Worm (Caenorhabditis elegans): ENCODE measurements around the gene prmt-5.

DNA sequence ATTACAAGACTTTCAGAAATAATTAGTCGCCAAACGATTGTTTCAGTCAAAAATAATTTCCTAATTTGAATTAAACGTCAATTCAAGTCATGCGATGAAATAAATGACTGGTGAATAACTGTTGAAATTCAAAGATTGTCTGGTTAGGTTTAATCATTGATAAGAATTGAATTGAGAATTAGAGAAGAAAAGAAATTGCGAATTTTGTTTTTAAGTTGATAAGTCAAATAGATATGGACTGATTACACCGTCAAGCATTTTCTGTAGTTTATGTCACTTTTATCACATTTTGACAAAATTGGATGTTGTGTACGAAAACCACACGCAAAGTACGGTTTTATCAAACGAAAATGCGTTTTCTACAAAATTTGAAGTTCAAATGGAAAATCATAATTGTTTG lies 29.1 kb upstream of the prmt-5 start:
- TF ChIP-seq daf-19 (GFP tag; conservative IDR thresholded peaks at IDR 0.05) (no peak), dmd-9 (GFP tag; IDR thresholded peaks at IDR 0.05) (no peak), nhr-76 (tag; optimal IDR thresholded peaks at IDR 0.05) (no peak), dpl-1 (GFP tag; optimal IDR thresholded peaks at IDR 0.05) (peak; percentile 22)
